Worm (Caenorhabditis elegans): ENCODE measurements around the gene Y17G9B.11.

ce11 chrIV:4710459-4710858, 45.9 kb upstream of the Y17G9B.11 start, which contains the start of gene cif-1:
- TF ChIP-seq mbf-1 (tag; optimal IDR thresholded peaks at IDR 0.05), result no peak
- TF ChIP-seq egl-27 (tag; optimal IDR thresholded peaks at IDR 0.05), result no peak
- no peak for TF ChIP-seq ceh-82 (tag; optimal IDR thresholded peaks at IDR 0.05)
- no peak for TF ChIP-seq alr-1 (tag; optimal IDR thresholded peaks at IDR 0.05)
- TF ChIP-seq unc-62 (GFP tag; optimal IDR thresholded peaks at IDR 0.05), result no peak
- TF ChIP-seq zag-1 (tag; optimal IDR thresholded peaks at IDR 0.05), result no peak
- TF ChIP-seq lin-13 (GFP tag; optimal IDR thresholded peaks at IDR 0.05), result no peak
- no peak for TF ChIP-seq ztf-4 (tag; optimal IDR thresholded peaks at IDR 0.05)
- no peak for TF ChIP-seq crh-2 (tag; optimal IDR thresholded peaks at IDR 0.05)
- TF ChIP-seq ztf-11 (tag; optimal IDR thresholded peaks at IDR 0.05), result no peak
- no peak for TF ChIP-seq nhr-77 (tag; optimal IDR thresholded peaks at IDR 0.05)
- no peak for TF ChIP-seq lin-11 (tag; optimal IDR thresholded peaks at IDR 0.05)
- no peak for TF ChIP-seq snpc-4 (tag; optimal IDR thresholded peaks at IDR 0.05)
